Worm (Caenorhabditis elegans): ENCODE results near the gene gmeb-3.

ce11 chrIII:3795933-3796332 lies 27.6 kb downstream of the gmeb-3 start:
- no peak for TF ChIP-seq flt-1 (GFP tag; IDR thresholded peaks at IDR 0.05)
- no peak for TF ChIP-seq ztf-23 (GFP tag; IDR thresholded peaks at IDR 0.05)
- TF ChIP-seq cog-1 (tag; optimal IDR thresholded peaks at IDR 0.05), result no peak
- no peak for TF ChIP-seq ref-1 (GFP tag; conservative IDR thresholded peaks at IDR 0.05)
- TF ChIP-seq tab-1 (GFP tag; IDR thresholded peaks at IDR 0.05), result no peak
- TF ChIP-seq klf-2 (GFP tag; conservative IDR thresholded peaks at IDR 0.05), result no peak
- TF ChIP-seq T22C8.4 (GFP tag; IDR thresholded peaks at IDR 0.05), result no peak
- TF ChIP-seq med-1 (GFP tag; optimal IDR thresholded peaks at IDR 0.05; ENCODE audit: insufficient read depth), result no peak
- no peak for TF ChIP-seq ztf-29 (GFP tag; IDR thresholded peaks at IDR 0.05)

Measured in whole organism, midembryonic.